Worm (Caenorhabditis elegans) whole organism, L3 larva: ENCODE results near the gene R02F2.6.
A peak's percentile ranks its signal among the peaks of the same experiment; 100 is the strongest.

Experiments
- R02D3.7 ChIP-seq: fragments of 150-350 bp; optimal IDR thresholded peaks from 2 replicates; lab custom pipeline; 2014; ENCODE audit warnings: missing biosample characterization, missing genetic modification characterization
- ZK546.5 ChIP-seq: sonication (generic microtip); optimal IDR thresholded peaks from 2 replicates; lab custom pipeline; 2017; ENCODE audit warnings: missing biosample characterization, missing genetic modification characterization
- aly-2 ChIP-seq: fragments of 150-350 bp; optimal IDR thresholded peaks from 2 replicates; lab custom pipeline; 2014; ENCODE audit warnings: missing biosample characterization, missing genetic modification characterization
- ama-1 ChIP-seq: fragments of 150-350 bp; optimal IDR thresholded peaks from 2 replicates; lab custom pipeline; 2018
- ceh-16 ChIP-seq: sonication (generic microtip); optimal IDR thresholded peaks from 2 replicates; lab custom pipeline; 2017; ENCODE audit warnings: missing biosample characterization, missing genetic modification characterization
- ceh-28 ChIP-seq: fragments of 150-350 bp; optimal IDR thresholded peaks from 2 replicates; lab custom pipeline; 2014; ENCODE audit warnings: missing biosample characterization, missing genetic modification reagents, missing genetic modification characterization
- ceh-9 ChIP-seq: sonication (generic microtip); optimal IDR thresholded peaks from 2 replicates; lab custom pipeline; 2018; ENCODE audit warnings: missing biosample characterization, missing genetic modification characterization
- daf-12 ChIP-seq: fragments of 150-350 bp; optimal IDR thresholded peaks from 2 replicates; lab custom pipeline; 2014; ENCODE audit warnings: missing biosample characterization, missing genetic modification reagents, missing genetic modification characterization
- egl-27 ChIP-seq: sonication (generic microtip); optimal IDR thresholded peaks from 4 replicates; lab custom pipeline; 2017; ENCODE audit warnings: missing biosample characterization, missing genetic modification reagents, missing genetic modification characterization
- egl-5 ChIP-seq: fragments of 150-350 bp; optimal IDR thresholded peaks from 2 replicates; lab custom pipeline; 2017; ENCODE audit warnings: missing biosample characterization, missing genetic modification reagents, missing genetic modification characterization, inconsistent platforms
- elt-1 ChIP-seq: fragments of 150-350 bp; optimal IDR thresholded peaks from 2 replicates; lab custom pipeline; 2014; ENCODE audit warnings: missing biosample characterization, missing genetic modification characterization
- elt-2 ChIP-seq: sonication (generic microtip); optimal IDR thresholded peaks from 2 replicates; lab custom pipeline; 2016; ENCODE audit warnings: missing genetic modification reagents, mild to moderate bottlenecking, missing genetic modification characterization, missing compliant biosample characterization
- eor-1 ChIP-seq, 2 experiments: fragments of 150-350 bp; optimal IDR thresholded peaks; 2 replicates each; lab custom pipeline; 2014 to 2018; ENCODE audit warnings: missing biosample characterization in 2 of 2, missing genetic modification characterization in 2 of 2
- fkh-10 ChIP-seq: sonication (generic microtip); optimal IDR thresholded peaks from 2 replicates; lab custom pipeline; 2017; ENCODE audit warnings: missing biosample characterization, missing genetic modification reagents, missing genetic modification characterization
- fkh-2 ChIP-seq: fragments of 150-350 bp; optimal IDR thresholded peaks from 2 replicates; lab custom pipeline; 2014; ENCODE audit warnings: missing biosample characterization, missing genetic modification reagents, missing genetic modification characterization
- fos-1 ChIP-seq: fragments of 150-350 bp; optimal IDR thresholded peaks from 2 replicates; lab custom pipeline; 2014; ENCODE audit warnings: missing biosample characterization, missing genetic modification characterization
- hmg-11 ChIP-seq: sonication (generic microtip); optimal IDR thresholded peaks from 2 replicates; lab custom pipeline; 2016; ENCODE audit warnings: missing genetic modification characterization, missing compliant biosample characterization
- jun-1 ChIP-seq: fragments of 150-350 bp; optimal IDR thresholded peaks from 2 replicates; lab custom pipeline; 2014; ENCODE audit warnings: missing biosample characterization, missing genetic modification reagents, missing genetic modification characterization
- lin-15B ChIP-seq: fragments of 150-350 bp; optimal IDR thresholded peaks from 2 replicates; lab custom pipeline; 2014; ENCODE audit warnings: missing biosample characterization, missing genetic modification characterization
- lin-39 ChIP-seq: fragments of 150-350 bp; optimal IDR thresholded peaks from 2 replicates; lab custom pipeline; 2018; ENCODE audit warnings: missing biosample characterization, missing genetic modification reagents, missing genetic modification characterization
- lsy-12 ChIP-seq: sonication (generic microtip); optimal IDR thresholded peaks from 2 replicates; lab custom pipeline; 2016; ENCODE audit warnings: mild to moderate bottlenecking, missing genetic modification characterization, missing compliant biosample characterization
- mdl-1 ChIP-seq: fragments of 150-350 bp; optimal IDR thresholded peaks from 2 replicates; lab custom pipeline; 2014; ENCODE audit warnings: missing biosample characterization, missing genetic modification characterization
- mml-1 ChIP-seq: fragments of 150-350 bp; sonication (generic microtip); optimal IDR thresholded peaks from 3 replicates; lab custom pipeline; 2014; ENCODE audit warnings: missing biosample characterization, missing genetic modification characterization
- nfya-1 ChIP-seq: sonication (generic microtip); optimal IDR thresholded peaks from 2 replicates; lab custom pipeline; 2017; ENCODE audit warnings: missing genetic modification characterization, mild to moderate bottlenecking, missing compliant biosample characterization, antibody characterized with exemption, moderate library complexity; ENCODE audit not compliant: insufficient read depth
- nhr-11 ChIP-seq: fragments of 150-350 bp; optimal IDR thresholded peaks from 2 replicates; lab custom pipeline; 2014; ENCODE audit warnings: missing biosample characterization, missing genetic modification characterization
- nhr-23 ChIP-seq: fragments of 150-350 bp; optimal IDR thresholded peaks from 2 replicates; lab custom pipeline; 2014; ENCODE audit warnings: missing biosample characterization, missing genetic modification reagents, missing genetic modification characterization
- nhr-25 ChIP-seq: sonication (generic microtip); optimal IDR thresholded peaks from 2 replicates; lab custom pipeline; 2017; ENCODE audit warnings: missing biosample characterization, missing genetic modification characterization
- nhr-43 ChIP-seq: sonication (generic microtip); optimal IDR thresholded peaks from 2 replicates; lab custom pipeline; 2016; ENCODE audit warnings: mild to moderate bottlenecking, missing genetic modification characterization, missing compliant biosample characterization; ENCODE audit not compliant: poor library complexity, severe bottlenecking
- nhr-76 ChIP-seq: fragments of 150-350 bp; sonication (generic microtip); optimal IDR thresholded peaks from 5 replicates; lab custom pipeline; 2014; ENCODE audit warnings: missing biosample characterization, missing genetic modification characterization
- nhr-77 ChIP-seq: fragments of 150-350 bp; optimal IDR thresholded peaks from 2 replicates; lab custom pipeline; 2014; ENCODE audit warnings: missing biosample characterization, missing genetic modification characterization
- pha-4 ChIP-seq: fragments of 150-350 bp; optimal IDR thresholded peaks from 2 replicates; lab custom pipeline; 2014; ENCODE audit warnings: missing biosample characterization, missing genetic modification reagents, missing genetic modification characterization
- pqm-1 ChIP-seq: fragments of 150-350 bp; optimal IDR thresholded peaks from 2 replicates; lab custom pipeline; 2017; ENCODE audit warnings: missing biosample characterization, missing genetic modification characterization, inconsistent platforms
- sea-2 ChIP-seq: fragments of 150-350 bp; sonication (generic microtip); optimal IDR thresholded peaks from 4 replicates; lab custom pipeline; 2014; ENCODE audit warnings: missing biosample characterization, missing genetic modification reagents, missing genetic modification characterization
- snpc-4 ChIP-seq: fragments of 150-350 bp; optimal IDR thresholded peaks from 2 replicates; lab custom pipeline; 2014; ENCODE audit warnings: missing biosample characterization, missing genetic modification characterization
- tbx-2 ChIP-seq: sonication (generic microtip); optimal IDR thresholded peaks from 2 replicates; lab custom pipeline; 2016; ENCODE audit warnings: mild to moderate bottlenecking, missing genetic modification characterization, missing compliant biosample characterization
- unc-62 ChIP-seq: fragments of 150-350 bp; sonication (generic microtip); optimal IDR thresholded peaks from 4 replicates; lab custom pipeline; 2014; ENCODE audit warnings: missing biosample characterization, missing genetic modification reagents, missing genetic modification characterization
- zag-1 ChIP-seq: fragments of 150-350 bp; optimal IDR thresholded peaks from 2 replicates; lab custom pipeline; 2014; ENCODE audit warnings: missing biosample characterization, missing genetic modification characterization
- ztf-11 ChIP-seq: fragments of 150-350 bp; optimal IDR thresholded peaks from 2 replicates; lab custom pipeline; 2014; ENCODE audit warnings: missing biosample characterization, missing genetic modification characterization
- ztf-4 ChIP-seq: fragments of 150-350 bp; optimal IDR thresholded peaks from 2 replicates; lab custom pipeline; 2014; ENCODE audit warnings: missing biosample characterization, missing genetic modification characterization

R02F2.6 gene

ce11 chrIII:5449762-5450308, 28.9 kb downstream of the R02F2.6 start, which contains the start of gene F48E8.8 (continued):
- TF ChIP-seq sea-2 (GFP tag; lab: Kevin White, UChicago) = no peak
- TF ChIP-seq jun-1 (tag; lab: Kevin White, UChicago) = no peak
- TF ChIP-seq nhr-43 = no peak
- peak; percentile 11 for TF ChIP-seq tbx-2
- no peak for TF ChIP-seq mdl-1
- TF ChIP-seq mml-1 = no peak
- TF ChIP-seq ztf-11 (tag; lab: Kevin White, UChicago) = no peak
- TF ChIP-seq unc-62 = no peak
- no peak for TF ChIP-seq egl-27 (tag; lab: Kevin White, UChicago)
- TF ChIP-seq pha-4 (tag; lab: Kevin White, UChicago) = peak; percentile 64
- no peak for TF ChIP-seq daf-12 (tag; lab: Kevin White, UChicago)
- TF ChIP-seq ama-1 (lab: Kevin White, UChicago) = no peak
- TF ChIP-seq fkh-2 (tag; lab: Kevin White, UChicago) = no peak
- no peak for TF ChIP-seq nhr-11 (tag; lab: Kevin White, UChicago)
- peak; percentile 43 for TF ChIP-seq ceh-28
- peak; percentile 51 for TF ChIP-seq egl-5 (tag; lab: Kevin White, UChicago)
- TF ChIP-seq zag-1 (tag; lab: Kevin White, UChicago) = no peak
- no peak for TF ChIP-seq ztf-4 (tag; lab: Kevin White, UChicago)
- no peak for TF ChIP-seq fos-1
- no peak for TF ChIP-seq ceh-9 (tag; lab: Kevin White, UChicago)
- no peak for TF ChIP-seq snpc-4 (tag; lab: Kevin White, UChicago)
- TF ChIP-seq fkh-10 (GFP tag; lab: Kevin White, UChicago) = no peak
- no peak for TF ChIP-seq elt-1
- TF ChIP-seq nhr-23 (tag; lab: Kevin White, UChicago) = no peak
- no peak for TF ChIP-seq nhr-77 (tag; lab: Kevin White, UChicago)

ce11 chrIII:5448177-5448576, 30.5 kb downstream of the R02F2.6 start, which contains the start of gene skpt-1:
skpt-1 (minus strand) TSS chrIII:5448395.
- TF ChIP-seq eor-1 (tag; optimal IDR thresholded peaks at IDR 0.05; lab: Kevin White, UChicago) (no peak), nhr-43 (no peak), nhr-23 (tag; lab: Kevin White, UChicago) (peak; percentile 22), lin-15B (peak; percentile 53), pha-4 (tag; lab: Kevin White, UChicago) (peak; percentile 51), lin-39 (tag; lab: Kevin White, UChicago) (peak; percentile 40), nfya-1 (tag; lab: Kevin White, UChicago) (peak; percentile 58)

- no peak for TF ChIP-seq mml-1
- no peak for TF ChIP-seq fkh-10 (GFP tag; lab: Kevin White, UChicago)
- no peak for TF ChIP-seq egl-27 (tag; lab: Kevin White, UChicago)
- no peak for TF ChIP-seq eor-1 (tag; optimal IDR thresholded peaks at IDR 0.05; lab: Kevin White, UChicago)
- TF ChIP-seq lin-15B = peak; percentile 67
- peak; percentile 48 for TF ChIP-seq nhr-25 (tag; lab: Kevin White, UChicago)
- peak; percentile 61 for TF ChIP-seq snpc-4 (tag; lab: Kevin White, UChicago)
- no peak for TF ChIP-seq elt-1
- TF ChIP-seq hmg-11 (tag; lab: Kevin White, UChicago) = peak; percentile 43
- no peak for TF ChIP-seq zag-1 (tag; lab: Kevin White, UChicago)
- no peak for TF ChIP-seq jun-1 (tag; lab: Kevin White, UChicago)
- peak; percentile 86 for TF ChIP-seq pha-4 (tag; lab: Kevin White, UChicago)
- peak; percentile 44 for TF ChIP-seq lin-39 (tag; lab: Kevin White, UChicago)
- TF ChIP-seq ceh-16 (tag; lab: Kevin White, UChicago) = no peak
- no peak for TF ChIP-seq ZK546.5
- no peak for TF ChIP-seq ceh-9 (tag; lab: Kevin White, UChicago)
- no peak for TF ChIP-seq nhr-11 (tag; lab: Kevin White, UChicago)
- TF ChIP-seq ama-1 (lab: Kevin White, UChicago) = peak; percentile 58
- TF ChIP-seq sea-2 (GFP tag; lab: Kevin White, UChicago) = no peak
- no peak for TF ChIP-seq ztf-4 (tag; lab: Kevin White, UChicago)
- peak; percentile 45 for TF ChIP-seq nhr-23 (tag; lab: Kevin White, UChicago)
- peak; percentile 13 for TF ChIP-seq elt-2 (tag; lab: Kevin White, UChicago)
- TF ChIP-seq pqm-1 = peak; percentile 12
- peak; percentile 92 for TF ChIP-seq nfya-1 (tag; lab: Kevin White, UChicago)
- TF ChIP-seq aly-2 (tag; lab: Kevin White, UChicago) = no peak
- no peak for TF ChIP-seq lsy-12 (tag; lab: Kevin White, UChicago)
- peak; percentile 84 for TF ChIP-seq nhr-76 (tag; lab: Kevin White, UChicago)
- TF ChIP-seq ceh-28 = peak; percentile 30
- TF ChIP-seq R02D3.7 = no peak
- TF ChIP-seq egl-5 (tag; lab: Kevin White, UChicago) = no peak
These were observed 35.9 kb downstream of the R02F2.6 start, which contains the start of the genes T24G10.2 and disl-2 for ce11 chrIII:5442711-5443253. T24G10.2 (minus strand) TSS chrIII:5442761. disl-2 (plus strand) TSS chrIII:5443167.
